Fruit fly (Drosophila melanogaster) Kc167 (cell line): ENCODE data around the gene Noa36.

Experiments used
- Myc ChIP-seq: fragments of >200 bp; optimal IDR thresholded peaks from 2 replicates; lab custom pipeline; 2017; ENCODE audit warnings: missing external identifiers
- Sin3A ChIP-seq: fragments of >200 bp; optimal IDR thresholded peaks from 2 replicates; lab custom pipeline; 2018; ENCODE audit warnings: missing external identifiers
- h ChIP-seq: fragments of >200 bp; optimal IDR thresholded peaks from 3 replicates; lab custom pipeline; 2018; ENCODE audit warnings: missing external identifiers
- psq ChIP-seq: fragments of >200 bp; optimal IDR thresholded peaks from 2 replicates; lab custom pipeline; 2017; ENCODE audit warnings: missing external identifiers
- ttk ChIP-seq: sonication (Bioruptor generic); optimal IDR thresholded peaks from 2 replicates; lab custom pipeline; 2017; ENCODE audit warnings: missing external identifiers

DNA sequence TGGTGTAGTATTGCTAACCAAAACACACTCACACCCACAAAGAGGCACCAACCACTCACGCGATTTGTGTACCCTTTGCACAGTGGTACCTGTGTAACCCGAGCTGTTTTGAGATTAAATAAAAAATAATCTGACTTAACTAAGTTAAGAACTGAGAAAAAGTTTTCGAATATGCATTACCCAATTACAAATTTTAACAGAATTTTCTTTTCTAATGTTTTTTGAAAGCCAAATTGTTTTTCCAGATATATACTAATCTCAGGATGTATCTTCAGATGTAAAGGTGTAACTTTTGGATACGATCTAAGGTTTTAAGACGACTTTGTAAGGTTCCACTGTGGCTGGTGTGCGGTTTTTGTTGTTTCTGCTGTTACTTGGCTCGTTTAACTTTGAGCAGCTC, 34.7 kb upstream of the Noa36 start:
- TF ChIP-seq ttk (lab: Kevin White, UChicago) (no peak), psq (lab: Kevin White, UChicago) (no peak), h (lab: Kevin White, UChicago) (no peak), Myc (lab: Kevin White, UChicago) (no peak), Sin3A (lab: Kevin White, UChicago) (no peak)
